Worm (Caenorhabditis elegans) whole organism, late embryonic: ENCODE measurements around the gene B0478.3.

ENCODE experiments used
- C38D4.7 ChIP-seq: fragments of 200-800 bp; sonication (Bioruptor generic); optimal IDR thresholded peaks from 2 replicates; lab custom pipeline; 2018; ENCODE audit warnings: mild to moderate bottlenecking, missing genetic modification characterization, moderate library complexity, missing compliant biosample characterization
- K02D7.2 ChIP-seq: sonication (generic microtip); optimal IDR thresholded peaks from 2 replicates; lab custom pipeline; 2017; ENCODE audit warnings: mild to moderate bottlenecking, missing genetic modification characterization, missing compliant biosample characterization
- ceh-2 ChIP-seq: sonication (generic microtip); optimal IDR thresholded peaks from 2 replicates; lab custom pipeline; 2016; ENCODE audit warnings: missing genotype, missing genetic modification characterization, missing compliant biosample characterization
- ets-4 ChIP-seq: sonication (generic microtip); optimal IDR thresholded peaks from 2 replicates; lab custom pipeline; 2016; ENCODE audit warnings: missing genetic modification characterization, missing compliant biosample characterization
- nhr-11 ChIP-seq: fragments of 150-350 bp; optimal IDR thresholded peaks from 2 replicates; lab custom pipeline; 2014; ENCODE audit warnings: missing biosample characterization, missing genetic modification characterization
- pax-1 ChIP-seq: fragments of 150-350 bp; optimal IDR thresholded peaks from 2 replicates; lab custom pipeline; 2014; ENCODE audit warnings: missing biosample characterization, missing genetic modification characterization
- pha-2 ChIP-seq: sonication (generic microtip); optimal IDR thresholded peaks from 2 replicates; lab custom pipeline; 2017; ENCODE audit warnings: mild to moderate bottlenecking, missing genetic modification characterization, missing compliant biosample characterization
- pha-4 ChIP-seq: fragments of 150-350 bp; optimal IDR thresholded peaks from 2 replicates; lab custom pipeline; 2018; ENCODE audit warnings: missing biosample characterization, missing genetic modification reagents, missing genetic modification characterization

DNA sequence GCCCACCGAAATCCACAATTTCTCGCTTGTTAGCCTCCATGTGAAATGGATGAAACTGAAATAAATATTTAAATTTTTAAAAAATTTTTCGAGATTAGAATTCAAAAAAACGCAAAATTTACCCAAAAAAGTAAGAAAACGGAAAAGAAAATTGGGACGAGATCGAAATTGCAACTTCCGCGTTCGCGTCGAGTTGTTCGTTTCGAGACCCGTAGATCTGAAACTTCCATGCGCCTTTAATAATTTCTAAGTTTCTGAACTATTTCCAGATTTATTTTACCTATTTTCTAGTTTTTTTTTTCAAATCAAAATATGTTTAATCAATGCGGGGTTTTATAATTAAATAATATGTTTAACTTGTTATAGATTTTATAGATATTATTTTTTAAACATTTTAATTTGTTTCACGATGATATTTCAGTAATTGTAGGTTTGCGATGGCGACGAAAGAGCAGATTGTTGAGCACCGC is 12.7 kb upstream of the B0478.3 start, which contains the start of the genes pgl-1 and him-3:
- no peak for TF ChIP-seq pax-1 (tag; lab: Kevin White, UChicago)
- TF ChIP-seq nhr-11 (tag; lab: Kevin White, UChicago) = no peak
- no peak for TF ChIP-seq pha-4 (tag; lab: Kevin White, UChicago)
- TF ChIP-seq ceh-2 (tag; lab: Kevin White, UChicago) = no peak
- TF ChIP-seq K02D7.2 (tag; lab: Kevin White, UChicago) = no peak
- no peak for TF ChIP-seq ets-4 (tag; lab: Kevin White, UChicago)
- no peak for TF ChIP-seq pha-2 (tag; lab: Kevin White, UChicago)
- TF ChIP-seq C38D4.7 (GFP tag; lab: Kevin White, UChicago) = no peak
